Fruit fly (Drosophila melanogaster) whole organism, pupa: Measurements from ENCODE around the gene Rad9.

Experiments used
- CG17806 ChIP-seq: fragments of 200-800 bp; sonication (Bioruptor generic); optimal IDR thresholded peaks from 2 replicates; lab custom pipeline; 2018; ENCODE audit warnings: missing biosample characterization, mild to moderate bottlenecking, missing genetic modification characterization, moderate library complexity
- CG4496 ChIP-seq: fragments of 200-800 bp; sonication (Bioruptor generic); IDR thresholded peaks from 3 replicates; pipeline ENCODE4 v1.3.6; 2022; ENCODE audit warnings: missing biosample characterization, missing genetic modification characterization
- Pif1A ChIP-seq: fragments of 200-800 bp; sonication (Bioruptor generic); optimal IDR thresholded peaks from 3 replicates; lab custom pipeline; 2016; ENCODE audit warnings: missing biosample characterization, missing genetic modification characterization

- TF ChIP-seq CG4496 (no peak), CG17806 (tag; lab: Kevin White, UChicago) (no peak), Pif1A (no peak)
These were observed 50.3 kb downstream of the Rad9 start for dm6 chr3L:18822049-18822448.
